Fruit fly (Drosophila melanogaster): ENCODE results near the gene CG18428.

The CG18428 gene

DNA sequence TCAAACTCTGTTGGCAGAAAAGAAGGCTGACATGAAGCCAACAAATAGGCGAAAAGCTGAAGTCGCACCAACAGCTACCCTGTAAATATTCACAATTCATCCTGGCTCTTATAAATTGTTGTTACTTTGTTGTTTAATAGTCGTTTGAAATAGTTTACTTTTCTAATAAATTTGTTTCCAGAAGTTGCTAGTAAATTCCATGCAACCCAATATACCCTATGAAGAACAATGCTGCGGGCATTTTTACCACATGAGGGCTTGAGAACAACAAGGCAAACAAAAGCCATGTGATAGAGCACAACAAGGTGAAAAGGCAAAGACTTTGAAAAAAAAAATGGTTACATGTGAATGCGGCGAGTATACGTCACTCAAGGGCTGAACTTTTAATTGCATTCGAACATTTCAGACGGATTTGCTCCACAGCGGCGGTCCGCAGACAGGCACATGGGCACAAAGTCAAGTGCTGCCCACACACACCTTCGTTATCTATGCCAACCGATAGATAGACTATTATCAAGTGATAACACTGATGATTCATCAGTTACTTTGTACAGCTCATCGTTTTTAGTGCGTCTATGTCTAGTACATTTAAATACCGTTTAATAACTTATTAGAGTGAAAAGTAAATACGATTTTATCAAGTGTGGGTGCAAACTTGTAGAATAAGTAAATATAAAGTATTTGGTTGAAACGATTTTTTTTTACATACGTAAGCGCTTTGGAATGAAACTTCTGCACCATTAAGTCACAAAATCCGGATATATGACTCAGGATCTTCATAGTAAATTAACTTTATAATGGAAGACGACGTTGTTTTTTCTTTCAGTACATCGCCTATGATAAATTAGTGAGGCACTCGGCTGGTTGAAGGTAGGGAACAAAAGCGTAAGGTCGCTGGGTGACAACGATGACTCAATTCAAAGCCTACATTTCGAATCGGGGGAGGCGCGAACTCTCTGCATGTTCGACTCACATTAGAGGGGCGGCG is 9.8 kb upstream of the CG18428 start (continued):
- TF ChIP-seq pdm3 (GFP tag; optimal IDR thresholded peaks at IDR 0.05) (peak; percentile 76), Met (GFP tag; optimal IDR thresholded peaks at IDR 0.05) (peak; percentile 74), Lpt (GFP tag; optimal IDR thresholded peaks at IDR 0.05) (peak; percentile 67), CG9139 (GFP tag; optimal IDR thresholded peaks at IDR 0.05) (no peak), Sox102F (GFP tag; optimal IDR thresholded peaks at IDR 0.05) (peak; percentile 58), CG16779 (tag; optimal IDR thresholded peaks at IDR 0.05) (no peak), CG3919 (GFP tag; optimal IDR thresholded peaks at IDR 0.05) (peak; percentile 72), fd59A (GFP tag; optimal IDR thresholded peaks at IDR 0.05) (peak; percentile 17), CG6808 (GFP tag; optimal IDR thresholded peaks at IDR 0.05) (peak; percentile 18), CG34406 (GFP tag; optimal IDR thresholded peaks at IDR 0.05) (peak; percentile 53), CG6854 (GFP tag; optimal IDR thresholded peaks at IDR 0.05) (no peak), achi (GFP tag; optimal IDR thresholded peaks at IDR 0.05) (peak; percentile 74), Sox14 (GFP tag; optimal IDR thresholded peaks at IDR 0.05) (peak; percentile 89), CG15336 (GFP tag; IDR thresholded peaks at IDR 0.05) (peak; percentile 76), lz (GFP tag; optimal IDR thresholded peaks at IDR 0.05) (peak; percentile 67), ss (GFP tag; optimal IDR thresholded peaks at IDR 0.05) (peak in 1 of 2 experiments; percentile 21), salr (GFP tag; optimal IDR thresholded peaks at IDR 0.05) (peak; percentile 33 to 66), Eip75B (GFP tag; optimal IDR thresholded peaks at IDR 0.05) (peak; percentile 52), Eip78C (GFP tag) (peak; percentile 88)

DNA sequence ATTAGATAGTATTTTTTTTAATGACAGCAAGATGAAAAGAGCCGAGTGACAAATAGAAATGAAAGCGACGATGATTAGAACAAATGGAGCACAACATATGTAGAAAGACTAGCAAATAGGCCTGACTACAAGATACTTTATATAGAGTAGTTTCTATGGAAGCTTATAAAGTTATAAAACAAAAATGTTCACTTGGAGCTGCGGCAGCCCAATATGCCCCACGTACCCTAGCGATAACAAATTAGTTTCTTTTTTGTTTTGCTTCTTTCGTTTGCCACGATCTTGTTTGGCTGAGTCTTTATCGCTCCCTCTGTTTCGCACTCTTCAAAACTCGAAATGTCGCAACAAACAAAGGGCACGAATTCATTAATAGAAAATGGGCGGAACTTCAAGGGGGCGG is 8.4 kb upstream of the CG18428 start:
- TF ChIP-seq CG9139 (GFP tag; optimal IDR thresholded peaks at IDR 0.05): no peak
- TF ChIP-seq eg (GFP tag; IDR thresholded peaks at IDR 0.05): 0 out of 3 replicates have a peak, but pooled peaks have one; percentile 15
- no peak for TF ChIP-seq CG3032 (tag; optimal IDR thresholded peaks at IDR 0.05)
- no peak for TF ChIP-seq fd59A (GFP tag; optimal IDR thresholded peaks at IDR 0.05)
- TF ChIP-seq Hr39 (GFP tag; optimal IDR thresholded peaks at IDR 0.05): no peak
- no peak for TF ChIP-seq vri (GFP tag; optimal IDR thresholded peaks at IDR 0.05)
- peak; percentile 26 for TF ChIP-seq Hr4 (GFP tag; optimal IDR thresholded peaks at IDR 0.05)
- TF ChIP-seq CG6854 (GFP tag; optimal IDR thresholded peaks at IDR 0.05): no peak
- TF ChIP-seq Eip78C (GFP tag): no peak
- TF ChIP-seq CG32006 (GFP tag; optimal IDR thresholded peaks at IDR 0.05): peak; percentile 17
- 0 out of 3 replicates have a peak, but pooled peaks have one; percentile 17 for TF ChIP-seq CG8119 (GFP tag; IDR thresholded peaks at IDR 0.05)
- TF ChIP-seq pdm3 (GFP tag; optimal IDR thresholded peaks at IDR 0.05): peak; percentile 5

DNA sequence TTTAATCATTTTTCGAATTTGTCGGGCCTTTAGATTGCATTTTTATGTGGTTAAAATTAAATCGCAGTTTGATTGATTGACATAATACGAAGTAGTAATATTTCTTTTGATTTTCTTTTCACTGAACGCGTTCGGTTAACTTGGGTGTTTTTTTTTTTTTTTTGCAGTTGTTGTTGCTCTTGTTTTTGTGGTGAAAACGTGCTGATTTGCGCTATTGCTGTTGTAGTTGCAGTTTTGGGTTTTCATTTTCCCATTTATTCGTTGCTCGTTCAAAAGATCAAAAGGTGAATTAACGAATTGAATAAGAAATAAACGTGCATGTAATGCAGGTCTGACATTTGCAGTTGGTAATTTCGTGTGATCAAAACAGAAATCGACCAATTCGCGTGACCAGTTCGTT is 7.7 kb upstream of the CG18428 start:
- TF ChIP-seq CG11902 (GFP tag; optimal IDR thresholded peaks at IDR 0.05): no peak
- no peak for TF ChIP-seq CG8632 (GFP tag; optimal IDR thresholded peaks at IDR 0.05)
- TF ChIP-seq CG3032 (tag; optimal IDR thresholded peaks at IDR 0.05): no peak
- TF ChIP-seq Met (GFP tag; optimal IDR thresholded peaks at IDR 0.05): no peak
- no peak for TF ChIP-seq acj6 (GFP tag; optimal IDR thresholded peaks at IDR 0.05)
- no peak for TF ChIP-seq Sox102F (GFP tag; optimal IDR thresholded peaks at IDR 0.05)
- TF ChIP-seq dsx (GFP tag; optimal IDR thresholded peaks at IDR 0.05; ENCODE audit: poor library complexity, severe bottlenecking): no peak
- no peak for TF ChIP-seq CG6854 (GFP tag; optimal IDR thresholded peaks at IDR 0.05)
- TF ChIP-seq Hr4 (GFP tag; optimal IDR thresholded peaks at IDR 0.05): no peak
- no peak for TF ChIP-seq CG10669 (GFP tag; optimal IDR thresholded peaks at IDR 0.05)
- TF ChIP-seq Sox14 (GFP tag; optimal IDR thresholded peaks at IDR 0.05): no peak
- no peak for TF ChIP-seq CG8319 (GFP tag; optimal IDR thresholded peaks at IDR 0.05)
- TF ChIP-seq CG4318 (GFP tag; optimal IDR thresholded peaks at IDR 0.05): no peak
- no peak for TF ChIP-seq Sox15 (GFP tag; optimal IDR thresholded peaks at IDR 0.05)
- TF ChIP-seq Ets21C (GFP tag; optimal IDR thresholded peaks at IDR 0.05): no peak
- TF ChIP-seq vri (GFP tag; optimal IDR thresholded peaks at IDR 0.05): no peak
- TF ChIP-seq CG7368 (GFP tag; optimal IDR thresholded peaks at IDR 0.05): no peak
- TF ChIP-seq CG15336 (GFP tag; IDR thresholded peaks at IDR 0.05): no peak
- no peak for TF ChIP-seq Blimp-1 (GFP tag; optimal IDR thresholded peaks at IDR 0.05)
- TF ChIP-seq topi (GFP tag; optimal IDR thresholded peaks at IDR 0.05): no peak
